Worm (Caenorhabditis elegans): ENCODE results near the gene stdh-4.

- TF ChIP-seq unc-98 (GFP tag; IDR thresholded peaks at IDR 0.05) (no peak), xbp-1 (tag; optimal IDR thresholded peaks at IDR 0.05) (no peak), aly-2 (tag; optimal IDR thresholded peaks at IDR 0.05) (no peak), lin-14 (GFP tag; optimal IDR thresholded peaks at IDR 0.05) (peak; percentile 76), snpc-4 (tag; optimal IDR thresholded peaks at IDR 0.05) (no peak), irx-1 (tag; optimal IDR thresholded peaks at IDR 0.05) (no peak), nhr-77 (tag; optimal IDR thresholded peaks at IDR 0.05) (no peak), zip-4 (GFP tag; optimal IDR thresholded peaks at IDR 0.05) (no peak), unc-86 (tag; optimal IDR thresholded peaks at IDR 0.05) (no peak)
Measured at ce11 chrV:8594105-8594964, 45.2 kb downstream of the stdh-4 start, which contains the start of gene tag-196.

Measured in whole organism, L1 larva.